Fruit fly (Drosophila melanogaster) whole organism, embryonic: ENCODE measurements around the gene CG14947.
A peak's percentile ranks its signal among the peaks of the same experiment; 100 is the strongest.

Source experiments
- Aef1 ChIP-seq: fragments of 200-800 bp; sonication (Bioruptor generic); IDR thresholded peaks from 3 replicates; pipeline ENCODE4 v1.3.6; 2022; ENCODE audit warnings: missing biosample characterization, missing genetic modification characterization
- Atf6 ChIP-seq: fragments of 200-800 bp; sonication (Bioruptor generic); IDR thresholded peaks from 2 replicates; pipeline ENCODE4 v1.3.6; 2022; ENCODE audit warnings: missing biosample characterization, missing genetic modification characterization
- Awh ChIP-seq: fragments of 200-800 bp; sonication (Bioruptor generic); IDR thresholded peaks from 2 replicates; pipeline ENCODE4, ENCODE4 v1.3.6; 2022; ENCODE audit warnings: missing biosample characterization, missing genetic modification characterization
- CG10321 ChIP-seq: fragments of 200-800 bp; sonication (Bioruptor generic); IDR thresholded peaks from 2 replicates; pipeline ENCODE4 v1.3.6; 2022; ENCODE audit warnings: missing biosample characterization, missing genetic modification characterization
- CG10543 ChIP-seq: fragments of 200-800 bp; sonication (Bioruptor generic); optimal IDR thresholded peaks from 3 replicates; lab custom pipeline; 2017; ENCODE audit warnings: missing biosample characterization, mild to moderate bottlenecking, missing genetic modification characterization, moderate library complexity
- CG11695 ChIP-seq: fragments of 200-800 bp; sonication (Bioruptor generic); IDR thresholded peaks from 3 replicates; pipeline ENCODE4 v1.3.6; 2022; ENCODE audit warnings: missing biosample characterization, missing genetic modification characterization
- CG1529 ChIP-seq: fragments of 200-800 bp; sonication (Bioruptor generic); optimal IDR thresholded peaks from 3 replicates; lab custom pipeline; 2018; ENCODE audit warnings: missing biosample characterization, missing genetic modification characterization
- CG15479 ChIP-seq: fragments of 200-800 bp; sonication (Bioruptor generic); optimal IDR thresholded peaks from 3 replicates; lab custom pipeline; 2019; ENCODE audit warnings: missing biosample characterization, mild to moderate bottlenecking, missing genetic modification characterization, moderate library complexity
- CG1647 ChIP-seq: fragments of 200-800 bp; sonication (Bioruptor generic); optimal IDR thresholded peaks from 3 replicates; lab custom pipeline; 2016; ENCODE audit warnings: missing biosample characterization, missing genetic modification characterization
- CG17359 ChIP-seq: fragments of 200-800 bp; sonication (Bioruptor generic); optimal IDR thresholded peaks from 3 replicates; lab custom pipeline; 2018; ENCODE audit warnings: missing biosample characterization, mild to moderate bottlenecking, missing genetic modification characterization, moderate library complexity
- CG17385 ChIP-seq: fragments of 200-800 bp; sonication (Bioruptor generic); optimal IDR thresholded peaks from 3 replicates; lab custom pipeline; 2018; ENCODE audit warnings: missing biosample characterization, mild to moderate bottlenecking, missing genetic modification characterization
- CG2129 ChIP-seq: fragments of 200-800 bp; sonication (Bioruptor generic); IDR thresholded peaks from 2 replicates; pipeline ENCODE4 v1.3.6; 2022; ENCODE audit warnings: missing biosample characterization, missing genetic modification characterization; ENCODE audit not compliant: partially characterized antibody
- CG2202 ChIP-seq: fragments of 200-800 bp; sonication (Bioruptor generic); optimal IDR thresholded peaks from 2 replicates; lab custom pipeline; 2018; ENCODE audit warnings: missing biosample characterization, mild to moderate bottlenecking, missing genetic modification characterization
- CG30431 ChIP-seq: fragments of 200-800 bp; sonication (Bioruptor generic); optimal IDR thresholded peaks from 2 replicates; lab custom pipeline; 2017; ENCODE audit warnings: missing biosample characterization, missing genetic modification characterization
- CG32772 ChIP-seq: fragments of 200-800 bp; sonication (Bioruptor generic); IDR thresholded peaks from 2 replicates; pipeline ENCODE4 v1.3.6; 2022; ENCODE audit warnings: missing biosample characterization, missing genetic modification characterization
- CG3407 ChIP-seq: fragments of 200-800 bp; sonication (Bioruptor generic); optimal IDR thresholded peaks from 2 replicates; lab custom pipeline; 2018; ENCODE audit warnings: missing biosample characterization, mild to moderate bottlenecking, missing genetic modification characterization
- CG34422 ChIP-seq: fragments of 200-800 bp; sonication (Bioruptor generic); IDR thresholded peaks from 3 replicates; pipeline ENCODE4 v1.3.6; 2022; ENCODE audit warnings: missing biosample characterization, missing genetic modification characterization
- CG3726 ChIP-seq: fragments of 200-800 bp; sonication (Bioruptor generic); IDR thresholded peaks from 3 replicates; pipeline ENCODE4, ENCODE4 v1.3.6; 2022; ENCODE audit warnings: missing biosample characterization, missing genetic modification characterization
- CG3847 ChIP-seq: fragments of 200-800 bp; sonication (Bioruptor generic); IDR thresholded peaks from 2 replicates; pipeline ENCODE4 v1.3.6; 2022; ENCODE audit warnings: missing biosample characterization, missing genetic modification characterization
- CG3995 ChIP-seq: fragments of 200-800 bp; sonication (Bioruptor generic); optimal IDR thresholded peaks from 3 replicates; lab custom pipeline; 2016; ENCODE audit warnings: missing biosample characterization, missing genetic modification characterization
- CG4360 ChIP-seq: fragments of 200-800 bp; sonication (Bioruptor generic); IDR thresholded peaks from 2 replicates; pipeline ENCODE4 v1.3.6; 2022; ENCODE audit warnings: missing biosample characterization, missing genetic modification characterization
- CG4707 ChIP-seq: fragments of 200-800 bp; sonication (Bioruptor generic); optimal IDR thresholded peaks from 2 replicates; lab custom pipeline; 2018; ENCODE audit warnings: missing biosample characterization, mild to moderate bottlenecking, missing genetic modification characterization, moderate library complexity
- CG6175 ChIP-seq: fragments of 200-800 bp; sonication (Bioruptor generic); IDR thresholded peaks from 3 replicates; pipeline ENCODE4 v1.3.6; 2022; ENCODE audit warnings: missing biosample characterization, missing genetic modification characterization
- CG6272 ChIP-seq: fragments of 200-800 bp; sonication (Bioruptor generic); IDR thresholded peaks from 2 replicates; pipeline ENCODE4 v1.3.6; 2022; ENCODE audit warnings: missing biosample characterization, missing genetic modification characterization
- CG7963 ChIP-seq: fragments of 200-800 bp; sonication (Bioruptor generic); IDR thresholded peaks from 3 replicates; pipeline ENCODE4 v1.3.6; 2022; ENCODE audit warnings: missing biosample characterization, missing genetic modification characterization; ENCODE audit not compliant: partially characterized antibody
- CHES-1-like ChIP-seq: fragments of 200-800 bp; sonication (Bioruptor generic); optimal IDR thresholded peaks from 2 replicates; lab custom pipeline; 2016; ENCODE audit warnings: missing biosample characterization, missing genetic modification characterization
- CoRest ChIP-seq: fragments of 200-800 bp; sonication (Bioruptor generic); optimal IDR thresholded peaks from 3 replicates; lab custom pipeline; 2018; ENCODE audit warnings: missing biosample characterization, mild to moderate bottlenecking, missing genetic modification characterization, moderate library complexity
- E2f2 ChIP-seq: fragments of 200-800 bp; sonication (Bioruptor generic); IDR thresholded peaks from 2 replicates; pipeline ENCODE4 v1.3.6; 2022; ENCODE audit warnings: missing biosample characterization, missing genetic modification characterization
- Gsc ChIP-seq: fragments of 200-800 bp; sonication (Bioruptor generic); IDR thresholded peaks from 2 replicates; pipeline ENCODE4 v1.3.6; 2022; ENCODE audit warnings: missing biosample characterization, missing genetic modification characterization
- Med ChIP-seq: fragments of 200-800 bp; sonication (Bioruptor generic); peaks from one replicate; lab custom pipeline; 2016; ENCODE audit warnings: missing biosample characterization, missing genetic modification characterization, mild to moderate bottlenecking, inconsistent platforms, moderate library complexity
- Nf-YA ChIP-seq: fragments of 200-800 bp; sonication (Bioruptor generic); IDR thresholded peaks from 2 replicates; pipeline ENCODE4 v1.3.6; 2022; ENCODE audit warnings: missing biosample characterization, missing genetic modification characterization
- Sry-δ ChIP-seq: fragments of 200-800 bp; sonication (Bioruptor generic); optimal IDR thresholded peaks from 2 replicates; lab custom pipeline; 2016; ENCODE audit warnings: missing biosample characterization, missing genetic modification characterization
- Xrp1 ChIP-seq: fragments of 200-800 bp; sonication (Bioruptor generic); IDR thresholded peaks from 2 replicates; pipeline ENCODE4 v1.3.6; 2022; ENCODE audit warnings: missing biosample characterization, missing genetic modification characterization
- abd-A ChIP-seq: fragments of 200-800 bp; sonication (Bioruptor generic); optimal IDR thresholded peaks from 3 replicates; lab custom pipeline; 2019; ENCODE audit warnings: missing biosample characterization, mild to moderate bottlenecking, missing genetic modification characterization, moderate library complexity
- ac ChIP-seq: fragments of 200-800 bp; sonication (Bioruptor generic); optimal IDR thresholded peaks from 3 replicates; lab custom pipeline; 2017; ENCODE audit warnings: missing biosample characterization, mild to moderate bottlenecking, missing genetic modification characterization
- al ChIP-seq: fragments of 200-800 bp; sonication (Bioruptor generic); IDR thresholded peaks from 2 replicates; pipeline ENCODE4 v1.3.6; 2022; ENCODE audit warnings: missing biosample characterization, missing genetic modification characterization
- dmrt11E ChIP-seq: fragments of 200-800 bp; sonication (Bioruptor generic); optimal IDR thresholded peaks from 3 replicates; lab custom pipeline; 2018; ENCODE audit warnings: missing biosample characterization, mild to moderate bottlenecking, missing genetic modification characterization, moderate library complexity
- ems ChIP-seq: fragments of 200-800 bp; sonication (Bioruptor generic); optimal IDR thresholded peaks from 3 replicates; lab custom pipeline; 2016; ENCODE audit warnings: missing biosample characterization, missing genetic modification characterization
- her ChIP-seq: fragments of 200-800 bp; sonication (Bioruptor generic); optimal IDR thresholded peaks from 2 replicates; lab custom pipeline; 2016; ENCODE audit warnings: missing biosample characterization, missing genetic modification characterization
- kni ChIP-seq: fragments of 200-800 bp; sonication (Bioruptor generic); optimal IDR thresholded peaks from 3 replicates; lab custom pipeline; 2017; ENCODE audit warnings: mild to moderate bottlenecking, missing biosample characterization, missing genetic modification reagents, missing genetic modification characterization
- nerfin-2 ChIP-seq: fragments of 200-800 bp; sonication (Bioruptor generic); IDR thresholded peaks from 2 replicates; pipeline ENCODE4 v1.3.6; 2022; ENCODE audit warnings: missing biosample characterization, missing genetic modification characterization; ENCODE audit not compliant: partially characterized antibody
- pzg ChIP-seq: fragments of 200-800 bp; sonication (Bioruptor generic); optimal IDR thresholded peaks from 3 replicates; lab custom pipeline; 2018; ENCODE audit warnings: missing biosample characterization, mild to moderate bottlenecking, missing genetic modification characterization, moderate library complexity
- ro ChIP-seq: fragments of 200-800 bp; sonication (Bioruptor generic); IDR thresholded peaks from 2 replicates; pipeline ENCODE4 v1.3.6; 2022; ENCODE audit warnings: missing biosample characterization, missing genetic modification characterization
- schlank ChIP-seq: fragments of 200-800 bp; sonication (Bioruptor generic); optimal IDR thresholded peaks from 2 replicates; lab custom pipeline; 2018; ENCODE audit warnings: missing biosample characterization, mild to moderate bottlenecking, missing genetic modification characterization
- sens ChIP-seq: fragments of 200-800 bp; sonication (Bioruptor generic); peaks from one replicate; lab custom pipeline; 2016; ENCODE audit warnings: missing biosample characterization, missing genetic modification characterization
- shn ChIP-seq: fragments of 200-800 bp; sonication (Bioruptor generic); optimal IDR thresholded peaks from 3 replicates; lab custom pipeline; 2016; ENCODE audit warnings: missing biosample characterization, missing genetic modification characterization
- slp2 ChIP-seq: fragments of 200-800 bp; sonication (Bioruptor generic); optimal IDR thresholded peaks from 2 replicates; lab custom pipeline; 2016; ENCODE audit warnings: missing biosample characterization, missing genetic modification characterization
- z ChIP-seq: fragments of 200-800 bp; sonication (Bioruptor generic); IDR thresholded peaks from 3 replicates; pipeline ENCODE4 v1.3.6; 2022; ENCODE audit warnings: missing biosample characterization, missing genetic modification characterization
- zen2 ChIP-seq: fragments of 200-800 bp; sonication (Bioruptor generic); IDR thresholded peaks from 3 replicates; pipeline ENCODE4 v1.3.6; 2022; ENCODE audit warnings: missing biosample characterization, missing genetic modification characterization; ENCODE audit not compliant: partially characterized antibody
- zfh2 ChIP-seq: fragments of 200-800 bp; sonication (Bioruptor generic); optimal IDR thresholded peaks from 2 replicates; lab custom pipeline; 2016; ENCODE audit warnings: missing biosample characterization, missing genetic modification characterization

CG14947 gene

dm6 chr2L:12108779-12109564, 33.1 kb downstream of the CG14947 start, which contains the start of the genes Rab6 and Phae1 (continued):
- TF ChIP-seq ems (GFP tag; lab: Kevin White, UChicago) (no peak), CG11695 (peak; percentile 34; the same call in 1 of the 3 replicates), CG4707 (GFP tag; lab: Kevin White, UChicago) (no peak), E2f2 (GFP tag; lab: Robert Waterston, UW) (peak; percentile 73), CG7963 (GFP tag; lab: Robert Waterston, UW) (peak; percentile 60; the same call in 1 of the 3 replicates), CG4360 (no peak), CoRest (tag; lab: Kevin White, UChicago) (peak; percentile 12), CG1529 (peak; percentile 14), shn (no peak), Med (GFP tag; lab: Kevin White, UChicago) (peak; percentile 57), her (GFP tag; lab: Kevin White, UChicago) (peak; percentile 6), CG32772 (GFP tag; lab: Robert Waterston, UW) (no peak), CG6272 (no peak), zfh2 (GFP tag; lab: Kevin White, UChicago) (no peak), Sry-δ (GFP tag; lab: Kevin White, UChicago) (peak; percentile 70), pzg (GFP tag; lab: Kevin White, UChicago) (peak; percentile 80), CG3726 (GFP tag; lab: Robert Waterston, UW) (no peak), CG3407 (GFP tag; lab: Kevin White, UChicago) (no peak), ac (GFP tag; lab: Kevin White, UChicago) (no peak), sens (GFP tag; lab: Kevin White, UChicago) (peak; percentile 29), ro (no peak), CG6175 (no peak), al (no peak), CG34422 (GFP tag; lab: Robert Waterston, UW) (peak; percentile 85; the same call in 1 of the 3 replicates), CHES-1-like (GFP tag; lab: Kevin White, UChicago) (peak; percentile 41), CG30431 (no peak), schlank (tag; lab: Kevin White, UChicago) (no peak), CG10321 (GFP tag; lab: Robert Waterston, UW) (no peak), Nf-YA (no peak), Aef1 (GFP tag; lab: Robert Waterston, UW) (no peak), CG17359 (tag; lab: Kevin White, UChicago) (no peak), zen2 (peak; percentile 62; the same call in 1 of the 3 replicates), nerfin-2 (GFP tag; lab: Robert Waterston, UW) (peak; percentile 63; the same call in 1 of the 2 replicates), CG3847 (peak; percentile 30; the same call in 1 of the 2 replicates), Xrp1 (GFP tag; lab: Robert Waterston, UW) (no peak), abd-A (no peak), CG1647 (GFP tag; lab: Kevin White, UChicago) (no peak), slp2 (GFP tag; lab: Kevin White, UChicago) (no peak), Atf6 (GFP tag; lab: Robert Waterston, UW) (no peak; the same call in 1 of the 2 replicates), CG2202 (tag; lab: Kevin White, UChicago) (no peak), kni (no peak), CG2129 (GFP tag; lab: Robert Waterston, UW) (peak; percentile 55; the same call in 1 of the 2 replicates), CG15479 (GFP tag; lab: Kevin White, UChicago) (no peak), CG17385 (GFP tag; lab: Kevin White, UChicago) (peak; percentile 97), Gsc (GFP tag; lab: Robert Waterston, UW) (no peak), Awh (no peak), z (no peak), CG3995 (peak; percentile 89), dmrt11E (tag; lab: Kevin White, UChicago) (no peak), CG10543 (GFP tag; lab: Kevin White, UChicago) (no peak)
